Worm (Caenorhabditis elegans): ENCODE data around the gene F59C12.3.

DNA sequence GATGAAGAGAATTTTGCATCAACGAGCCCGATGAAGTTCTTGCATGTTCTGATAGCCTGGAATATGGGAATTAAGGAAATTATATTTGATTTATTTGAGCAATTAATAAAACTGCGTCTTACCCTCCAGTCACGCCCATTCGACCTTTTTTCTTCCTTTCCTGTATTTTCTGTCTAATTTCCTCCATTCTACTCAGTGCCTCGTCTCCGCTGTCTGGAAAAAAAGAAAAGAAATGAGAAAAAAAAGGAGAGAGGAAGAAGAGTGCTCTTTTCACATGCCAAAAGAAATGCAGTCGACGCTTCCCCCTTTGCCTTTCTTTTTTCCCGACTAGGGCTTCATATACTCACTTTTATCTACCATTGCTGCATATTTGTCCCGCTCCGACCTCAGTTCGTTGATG lies 5.2 kb downstream of the F59C12.3 start:
- no peak for TF ChIP-seq Y5F2A.4 (GFP tag; optimal IDR thresholded peaks at IDR 0.05)
- no peak for TF ChIP-seq ceh-82 (tag; optimal IDR thresholded peaks at IDR 0.05)
- no peak for TF ChIP-seq ceh-28 (tag; optimal IDR thresholded peaks at IDR 0.05)
- TF ChIP-seq aha-1 (tag), result peak; percentile 90
- no peak for TF ChIP-seq nhr-25 (tag; optimal IDR thresholded peaks at IDR 0.05; ENCODE audit: borderline replicate concordance, insufficient read depth)
- no peak for TF ChIP-seq F49E8.2 (tag; optimal IDR thresholded peaks at IDR 0.05; ENCODE audit: borderline replicate concordance)
- no peak for TF ChIP-seq F44E2.7 (GFP tag; IDR thresholded peaks at IDR 0.05)
- TF ChIP-seq unc-62 (GFP tag; optimal IDR thresholded peaks at IDR 0.05 in 1 of 2), result peak in 1 of 2 experiments; percentile 77
- no peak for TF ChIP-seq unc-62 (tag; optimal IDR thresholded peaks at IDR 0.05)
- no peak for TF ChIP-seq jun-1 (tag; optimal IDR thresholded peaks at IDR 0.05)
- TF ChIP-seq pqm-1 (tag; optimal IDR thresholded peaks at IDR 0.05), result no peak
